Fruit fly (Drosophila melanogaster): ENCODE data around the gene GstO1.

The GstO1 gene

dm6 chr3L:8523257-8523656 lies 1.4 kb downstream of the GstO1 start, which contains the start of gene GstO2:
GstO2 (minus strand) TSS chr3L:8523501.
- TF ChIP-seq Dll (optimal IDR thresholded peaks at IDR 0.05) (no peak), EcR (GFP tag; optimal IDR thresholded peaks at IDR 0.05) (no peak), pan (optimal IDR thresholded peaks at IDR 0.05) (no peak), usp (GFP tag; optimal IDR thresholded peaks at IDR 0.05) (no peak), CG8478 (optimal IDR thresholded peaks at IDR 0.05) (no peak), psq (optimal IDR thresholded peaks at IDR 0.05) (no peak)

- TF ChIP-seq CG8478 (optimal IDR thresholded peaks at IDR 0.05) (no peak), EcR (GFP tag; optimal IDR thresholded peaks at IDR 0.05) (no peak), pan (optimal IDR thresholded peaks at IDR 0.05) (no peak), usp (GFP tag; optimal IDR thresholded peaks at IDR 0.05) (no peak), Dll (optimal IDR thresholded peaks at IDR 0.05) (no peak), psq (optimal IDR thresholded peaks at IDR 0.05) (no peak)
These were observed 4.4 kb downstream of the GstO1 start, which contains the start of gene se for dm6 chr3L:8520252-8520651. se (plus strand) TSS chr3L:8520552.

- TF ChIP-seq pan (optimal IDR thresholded peaks at IDR 0.05) (no peak), CG8478 (optimal IDR thresholded peaks at IDR 0.05) (no peak), EcR (GFP tag; optimal IDR thresholded peaks at IDR 0.05) (no peak), psq (optimal IDR thresholded peaks at IDR 0.05) (no peak), Dll (optimal IDR thresholded peaks at IDR 0.05) (no peak), usp (GFP tag; optimal IDR thresholded peaks at IDR 0.05) (no peak)
These were observed 5.4 kb downstream of the GstO1 start for dm6 chr3L:8519232-8519631.

dm6 chr3L:8518516-8519087 lies 6.1 kb downstream of the GstO1 start, which contains the start of gene GstO3:
GstO3 (plus strand) TSS chr3L:8518885.
- TF ChIP-seq pan (optimal IDR thresholded peaks at IDR 0.05): no peak
- no peak for TF ChIP-seq Dll (optimal IDR thresholded peaks at IDR 0.05)
- TF ChIP-seq psq (optimal IDR thresholded peaks at IDR 0.05): no peak
- TF ChIP-seq CG8478 (optimal IDR thresholded peaks at IDR 0.05): no peak
- TF ChIP-seq EcR (GFP tag; optimal IDR thresholded peaks at IDR 0.05): no peak
- no peak for TF ChIP-seq usp (GFP tag; optimal IDR thresholded peaks at IDR 0.05)

- no peak for TF ChIP-seq usp (GFP tag; optimal IDR thresholded peaks at IDR 0.05)
- no peak for TF ChIP-seq psq (optimal IDR thresholded peaks at IDR 0.05)
- TF ChIP-seq CG8478 (optimal IDR thresholded peaks at IDR 0.05): no peak
- no peak for TF ChIP-seq Dll (optimal IDR thresholded peaks at IDR 0.05)
- no peak for TF ChIP-seq EcR (GFP tag; optimal IDR thresholded peaks at IDR 0.05)
- TF ChIP-seq pan (optimal IDR thresholded peaks at IDR 0.05): no peak
These were observed 9.9 kb downstream of the GstO1 start, which contains the start of gene CG6683 for dm6 chr3L:8514768-8515167. CG6683 (minus strand) TSS chr3L:8514921.

- TF ChIP-seq Dll (optimal IDR thresholded peaks at IDR 0.05): no peak
- no peak for TF ChIP-seq CG8478 (optimal IDR thresholded peaks at IDR 0.05)
- TF ChIP-seq EcR (GFP tag; optimal IDR thresholded peaks at IDR 0.05): no peak
- TF ChIP-seq psq (optimal IDR thresholded peaks at IDR 0.05): no peak
- TF ChIP-seq pan (optimal IDR thresholded peaks at IDR 0.05): no peak
- TF ChIP-seq usp (GFP tag; optimal IDR thresholded peaks at IDR 0.05): no peak
These were observed 11.4 kb downstream of the GstO1 start for dm6 chr3L:8513258-8513657.

dm6 chr3L:8512428-8512827 lies 12.2 kb downstream of the GstO1 start, which contains the start of gene CG6765:
CG6765 (plus strand) TSS chr3L:8512767.
- no peak for TF ChIP-seq EcR (GFP tag; optimal IDR thresholded peaks at IDR 0.05)
- no peak for TF ChIP-seq Dll (optimal IDR thresholded peaks at IDR 0.05)
- no peak for TF ChIP-seq pan (optimal IDR thresholded peaks at IDR 0.05)
- TF ChIP-seq psq (optimal IDR thresholded peaks at IDR 0.05): no peak
- TF ChIP-seq CG8478 (optimal IDR thresholded peaks at IDR 0.05): no peak
- TF ChIP-seq usp (GFP tag; optimal IDR thresholded peaks at IDR 0.05): no peak

dm6 chr3L:8509567-8510109 lies 15.0 kb downstream of the GstO1 start, which contains the start of the genes ZC3H3 and Pus7:
ZC3H3 (minus strand) TSS chr3L:8509763.
Pus7 (plus strand) TSS chr3L:8510003.
- no peak for TF ChIP-seq pan (optimal IDR thresholded peaks at IDR 0.05)
- no peak for TF ChIP-seq Dll (optimal IDR thresholded peaks at IDR 0.05)
- TF ChIP-seq usp (GFP tag; optimal IDR thresholded peaks at IDR 0.05): no peak
- no peak for TF ChIP-seq CG8478 (optimal IDR thresholded peaks at IDR 0.05)
- no peak for TF ChIP-seq psq (optimal IDR thresholded peaks at IDR 0.05)
- no peak for TF ChIP-seq EcR (GFP tag; optimal IDR thresholded peaks at IDR 0.05)

- TF ChIP-seq pan (optimal IDR thresholded peaks at IDR 0.05): no peak
- no peak for TF ChIP-seq Dll (optimal IDR thresholded peaks at IDR 0.05)
- no peak for TF ChIP-seq CG8478 (optimal IDR thresholded peaks at IDR 0.05)
- TF ChIP-seq psq (optimal IDR thresholded peaks at IDR 0.05): no peak
- TF ChIP-seq EcR (GFP tag; optimal IDR thresholded peaks at IDR 0.05): no peak
- no peak for TF ChIP-seq usp (GFP tag; optimal IDR thresholded peaks at IDR 0.05)
These were observed 17.7 kb downstream of the GstO1 start, which contains the start of gene CG43163 for dm6 chr3L:8506975-8507441. CG43163 (minus strand) TSS chr3L:8507146.

dm6 chr3L:8480944-8481343 lies 43.7 kb downstream of the GstO1 start:
- TF ChIP-seq psq (optimal IDR thresholded peaks at IDR 0.05) (no peak), EcR (GFP tag; optimal IDR thresholded peaks at IDR 0.05) (no peak), pan (optimal IDR thresholded peaks at IDR 0.05) (no peak), usp (GFP tag; optimal IDR thresholded peaks at IDR 0.05) (no peak), CG8478 (optimal IDR thresholded peaks at IDR 0.05) (no peak), Dll (optimal IDR thresholded peaks at IDR 0.05) (no peak)

All from whole organism.